Worm (Caenorhabditis elegans): ENCODE results near the gene F56C4.1.

- TF ChIP-seq C38D4.7 (GFP tag; optimal IDR thresholded peaks at IDR 0.05) (no peak), lim-6 (tag; optimal IDR thresholded peaks at IDR 0.05) (no peak), F13H6.1 (tag; optimal IDR thresholded peaks at IDR 0.05) (no peak), ceh-2 (tag; optimal IDR thresholded peaks at IDR 0.05) (no peak), ama-1 (optimal IDR thresholded peaks at IDR 0.05) (no peak), elt-2 (tag; optimal IDR thresholded peaks at IDR 0.05) (no peak), pha-4 (tag; optimal IDR thresholded peaks at IDR 0.05) (no peak), fkh-6 (tag; optimal IDR thresholded peaks at IDR 0.05) (no peak), madf-2 (tag; optimal IDR thresholded peaks at IDR 0.05) (no peak), T23F11.4 (GFP tag; optimal IDR thresholded peaks at IDR 0.05) (no peak), nfya-1 (tag; optimal IDR thresholded peaks at IDR 0.05) (no peak)
These were observed 28.5 kb upstream of the F56C4.1 start, which contains the start of gene R09H10.6 for ce11 chrIV:10608275-10608674.

Measured in whole organism, late embryonic.